Fruit fly (Drosophila melanogaster) whole organism, embryonic: ENCODE data around the gene Nup107.

Experiments
- B-H1 ChIP-seq: fragments of 200-800 bp; sonication (Bioruptor generic); IDR thresholded peaks from 3 replicates; pipeline ENCODE4 v1.3.6; 2022; ENCODE audit warnings: missing biosample characterization, missing genetic modification characterization
- CG10147 ChIP-seq: fragments of 200-800 bp; sonication (Bioruptor generic); optimal IDR thresholded peaks from 2 replicates; lab custom pipeline; 2019; ENCODE audit warnings: missing biosample characterization, mild to moderate bottlenecking, missing genetic modification characterization, moderate library complexity
- CG10654 ChIP-seq: fragments of 200-800 bp; sonication (Bioruptor generic); optimal IDR thresholded peaks from 2 replicates; lab custom pipeline; 2016; ENCODE audit warnings: missing biosample characterization, missing genetic modification characterization
- CG10959 ChIP-seq: fragments of 200-800 bp; sonication (Bioruptor generic); IDR thresholded peaks from 2 replicates; pipeline ENCODE4 v1.3.6; 2022; ENCODE audit warnings: missing biosample characterization, missing genetic modification characterization
- CG11085 ChIP-seq: fragments of 200-800 bp; sonication (Bioruptor generic); IDR thresholded peaks from 2 replicates; pipeline ENCODE4 v1.3.6; 2022; ENCODE audit warnings: missing biosample characterization, missing genetic modification characterization
- CG13775 ChIP-seq: fragments of 200-800 bp; sonication (Bioruptor generic); optimal IDR thresholded peaks from 3 replicates; lab custom pipeline; 2017; ENCODE audit warnings: missing biosample characterization, mild to moderate bottlenecking, missing genetic modification characterization
- CG2116 ChIP-seq: fragments of 200-800 bp; sonication (Bioruptor generic); optimal IDR thresholded peaks from 3 replicates; lab custom pipeline; 2018; ENCODE audit warnings: missing biosample characterization, mild to moderate bottlenecking, missing genetic modification characterization
- CG2120 ChIP-seq: fragments of 200-800 bp; sonication (Bioruptor generic); optimal IDR thresholded peaks from 3 replicates; lab custom pipeline; 2016; ENCODE audit warnings: missing biosample characterization, missing genetic modification characterization
- CG2712 ChIP-seq: fragments of 200-800 bp; optimal IDR thresholded peaks from 3 replicates; lab custom pipeline; 2019; ENCODE audit warnings: missing biosample characterization, mild to moderate bottlenecking, missing genetic modification characterization, moderate library complexity
- CG34422 ChIP-seq: fragments of 200-800 bp; sonication (Bioruptor generic); IDR thresholded peaks from 3 replicates; pipeline ENCODE4 v1.3.6; 2022; ENCODE audit warnings: missing biosample characterization, missing genetic modification characterization
- CG3995 ChIP-seq: fragments of 200-800 bp; sonication (Bioruptor generic); optimal IDR thresholded peaks from 3 replicates; lab custom pipeline; 2016; ENCODE audit warnings: missing biosample characterization, missing genetic modification characterization
- CG4617 ChIP-seq: fragments of 200-800 bp; sonication (Bioruptor generic); optimal IDR thresholded peaks from 3 replicates; lab custom pipeline; 2016; ENCODE audit warnings: missing biosample characterization, missing genetic modification characterization, borderline replicate concordance
- CG4707 ChIP-seq: fragments of 200-800 bp; sonication (Bioruptor generic); optimal IDR thresholded peaks from 2 replicates; lab custom pipeline; 2018; ENCODE audit warnings: missing biosample characterization, mild to moderate bottlenecking, missing genetic modification characterization, moderate library complexity
- CG4854 ChIP-seq: fragments of 200-800 bp; sonication (Bioruptor generic); optimal IDR thresholded peaks from 2 replicates; lab custom pipeline; 2016; ENCODE audit warnings: missing biosample characterization, missing genetic modification characterization, inconsistent platforms
- CG6272 ChIP-seq: fragments of 200-800 bp; sonication (Bioruptor generic); IDR thresholded peaks from 2 replicates; pipeline ENCODE4 v1.3.6; 2022; ENCODE audit warnings: missing biosample characterization, missing genetic modification characterization
- CG7786 ChIP-seq: fragments of 200-800 bp; sonication (Bioruptor generic); optimal IDR thresholded peaks from 2 replicates; lab custom pipeline; 2016; ENCODE audit warnings: missing biosample characterization, missing genetic modification characterization
- CG7963 ChIP-seq: fragments of 200-800 bp; sonication (Bioruptor generic); IDR thresholded peaks from 3 replicates; pipeline ENCODE4 v1.3.6; 2022; ENCODE audit warnings: missing biosample characterization, missing genetic modification characterization; ENCODE audit not compliant: partially characterized antibody
- CG8290 ChIP-seq, 3 experiments: fragments of 200-800 bp; sonication (Bioruptor generic); optimal IDR thresholded peaks; 2 replicates each; lab custom pipeline; 2016 to 2019; ENCODE audit warnings: missing biosample characterization in 3 of 3, missing genetic modification characterization in 3 of 3, mild to moderate bottlenecking in 2 of 3, moderate library complexity in 1 of 3
- CG8388 ChIP-seq: fragments of 200-800 bp; sonication (Bioruptor generic); optimal IDR thresholded peaks from 2 replicates; lab custom pipeline; 2019; ENCODE audit warnings: missing biosample characterization, mild to moderate bottlenecking, missing genetic modification characterization, moderate library complexity
- CG9932 ChIP-seq: fragments of 200-800 bp; sonication (Bioruptor generic); IDR thresholded peaks from 2 replicates; pipeline ENCODE4 v1.3.6; 2022; ENCODE audit warnings: missing biosample characterization, missing genetic modification characterization
- Camta ChIP-seq: fragments of 200-800 bp; sonication (Bioruptor generic); optimal IDR thresholded peaks from 2 replicates; lab custom pipeline; 2016; ENCODE audit warnings: missing biosample characterization, missing genetic modification characterization
- CoRest ChIP-seq: fragments of 200-800 bp; sonication (Bioruptor generic); optimal IDR thresholded peaks from 3 replicates; lab custom pipeline; 2018; ENCODE audit warnings: missing biosample characterization, mild to moderate bottlenecking, missing genetic modification characterization, moderate library complexity
- Dref ChIP-seq: fragments of 200-800 bp; sonication (Bioruptor generic); IDR thresholded peaks from 2 replicates; pipeline ENCODE4 v1.3.6; 2022; ENCODE audit warnings: missing biosample characterization, missing genetic modification characterization
- Elba2 ChIP-seq: fragments of 200-800 bp; sonication (Bioruptor generic); optimal IDR thresholded peaks from 3 replicates; lab custom pipeline; 2016; ENCODE audit warnings: missing biosample characterization, missing genetic modification characterization
- Fer2 ChIP-seq: fragments of 200-800 bp; sonication (Bioruptor generic); optimal IDR thresholded peaks from 2 replicates; lab custom pipeline; 2018; ENCODE audit warnings: missing biosample characterization, mild to moderate bottlenecking, missing genetic modification characterization, moderate library complexity
- HLH4C ChIP-seq: fragments of 200-800 bp; sonication (Bioruptor generic); IDR thresholded peaks from 3 replicates; pipeline ENCODE4 v1.3.6; 2022; ENCODE audit warnings: missing biosample characterization, missing genetic modification characterization; ENCODE audit not compliant: partially characterized antibody
- Med ChIP-seq: fragments of 200-800 bp; sonication (Bioruptor generic); peaks from one replicate; lab custom pipeline; 2016; ENCODE audit warnings: missing biosample characterization, missing genetic modification characterization, mild to moderate bottlenecking, inconsistent platforms, moderate library complexity
- Nf-YA ChIP-seq: fragments of 200-800 bp; sonication (Bioruptor generic); IDR thresholded peaks from 2 replicates; pipeline ENCODE4 v1.3.6; 2022; ENCODE audit warnings: missing biosample characterization, missing genetic modification characterization
- Nf-YC ChIP-seq: fragments of 200-800 bp; optimal IDR thresholded peaks from 3 replicates; lab custom pipeline; 2019; ENCODE audit warnings: missing biosample characterization, mild to moderate bottlenecking, missing genetic modification characterization, moderate library complexity
- Oaz ChIP-seq: fragments of 200-800 bp; sonication (Bioruptor generic); IDR thresholded peaks from 2 replicates; pipeline ENCODE4 v1.3.6; 2022; ENCODE audit warnings: missing biosample characterization, missing genetic modification characterization
- Opbp ChIP-seq: fragments of 200-800 bp; sonication (Bioruptor generic); IDR thresholded peaks from 3 replicates; pipeline ENCODE4 v1.3.6; 2022; ENCODE audit warnings: missing biosample characterization, missing genetic modification characterization; ENCODE audit not compliant: partially characterized antibody
- Sry-δ ChIP-seq: fragments of 200-800 bp; sonication (Bioruptor generic); optimal IDR thresholded peaks from 2 replicates; lab custom pipeline; 2016; ENCODE audit warnings: missing biosample characterization, missing genetic modification characterization
- Xbp1 ChIP-seq: fragments of 200-800 bp; sonication (Bioruptor generic); optimal IDR thresholded peaks from 3 replicates; lab custom pipeline; 2016; ENCODE audit warnings: missing biosample characterization, mild to moderate bottlenecking, missing genetic modification characterization
- bsh ChIP-seq, 2 experiments: fragments of 200-800 bp; sonication (Bioruptor generic); optimal IDR thresholded peaks; 2 replicates each; lab custom pipeline; 2017 to 2018; ENCODE audit warnings: mild to moderate bottlenecking in 2 of 2, missing biosample characterization in 2 of 2, missing genetic modification characterization in 2 of 2, moderate library complexity in 1 of 2
- chinmo ChIP-seq: fragments of 200-800 bp; sonication (Bioruptor generic); IDR thresholded peaks from 4 replicates; pipeline ENCODE4 v1.3.6; 2022; ENCODE audit warnings: missing biosample characterization, missing genetic modification characterization; ENCODE audit not compliant: partially characterized antibody
- ci ChIP-seq: fragments of 200-800 bp; sonication (Bioruptor generic); IDR thresholded peaks from 3 replicates; pipeline ENCODE4 v1.3.6; 2022; ENCODE audit warnings: missing biosample characterization, missing genetic modification characterization
- dan ChIP-seq: fragments of 200-800 bp; sonication (Bioruptor generic); IDR thresholded peaks from 2 replicates; pipeline ENCODE4 v1.3.6; 2022; ENCODE audit warnings: missing biosample characterization, missing genetic modification characterization
- gfzf ChIP-seq: fragments of 200-800 bp; sonication (Bioruptor generic); optimal IDR thresholded peaks from 2 replicates; lab custom pipeline; 2016; ENCODE audit warnings: missing biosample characterization, mild to moderate bottlenecking, missing genetic modification characterization, moderate library complexity
- grau ChIP-seq: fragments of 200-800 bp; optimal IDR thresholded peaks from 3 replicates; lab custom pipeline; 2019; ENCODE audit warnings: missing biosample characterization, mild to moderate bottlenecking, missing genetic modification characterization, moderate library complexity
- kah ChIP-seq: fragments of 200-800 bp; sonication (Bioruptor generic); optimal IDR thresholded peaks from 2 replicates; lab custom pipeline; 2018; ENCODE audit warnings: missing biosample characterization, mild to moderate bottlenecking, missing genetic modification characterization
- mam ChIP-seq: fragments of 200-800 bp; sonication (Bioruptor generic); optimal IDR thresholded peaks from 3 replicates; lab custom pipeline; 2016; ENCODE audit warnings: missing biosample characterization, missing genetic modification characterization
- nerfin-2 ChIP-seq: fragments of 200-800 bp; sonication (Bioruptor generic); IDR thresholded peaks from 2 replicates; pipeline ENCODE4 v1.3.6; 2022; ENCODE audit warnings: missing biosample characterization, missing genetic modification characterization; ENCODE audit not compliant: partially characterized antibody
- pzg ChIP-seq: fragments of 200-800 bp; sonication (Bioruptor generic); optimal IDR thresholded peaks from 3 replicates; lab custom pipeline; 2018; ENCODE audit warnings: missing biosample characterization, mild to moderate bottlenecking, missing genetic modification characterization, moderate library complexity
- row ChIP-seq: fragments of 200-800 bp; sonication (Bioruptor generic); IDR thresholded peaks from 3 replicates; pipeline ENCODE4 v1.3.6; 2022; ENCODE audit warnings: missing biosample characterization, missing genetic modification characterization
- sens ChIP-seq: fragments of 200-800 bp; sonication (Bioruptor generic); peaks from one replicate; lab custom pipeline; 2016; ENCODE audit warnings: missing biosample characterization, missing genetic modification characterization
- sima ChIP-seq: fragments of 200-800 bp; sonication (Bioruptor generic); optimal IDR thresholded peaks from 2 replicates; lab custom pipeline; 2016; ENCODE audit warnings: missing biosample characterization, missing genetic modification characterization
- slp2 ChIP-seq: fragments of 200-800 bp; sonication (Bioruptor generic); optimal IDR thresholded peaks from 2 replicates; lab custom pipeline; 2016; ENCODE audit warnings: missing biosample characterization, missing genetic modification characterization
- trem ChIP-seq: fragments of 200-800 bp; optimal IDR thresholded peaks from 3 replicates; lab custom pipeline; 2019; ENCODE audit warnings: missing biosample characterization, mild to moderate bottlenecking, missing genetic modification characterization, moderate library complexity
- wek ChIP-seq: fragments of 200-800 bp; sonication (Bioruptor generic); optimal IDR thresholded peaks from 3 replicates; lab custom pipeline; 2018; ENCODE audit warnings: missing biosample characterization, mild to moderate bottlenecking, missing genetic modification characterization, moderate library complexity

Gene Nup107

dm6 chr2L:10767597-10768188 is 31.8 kb upstream of the Nup107 start, which contains the start of gene Ubc2 (continued):
- TF ChIP-seq CG11085 (GFP tag; lab: Robert Waterston, UW) (no peak), sens (GFP tag; lab: Kevin White, UChicago) (peak; percentile 81), CG4707 (no peak), CG8290 (GFP tag; optimal IDR thresholded peaks at IDR 0.05; lab: Kevin White, UChicago) (peak; percentile 17), CG8290 (tag; optimal IDR thresholded peaks at IDR 0.05; lab: Kevin White, UChicago) (no peak), CG9932 (peak; percentile 68), pzg (GFP tag; lab: Kevin White, UChicago) (peak; percentile 86), trem (tag; lab: Kevin White, UChicago) (peak; percentile 47), CG3995 (no peak), Nf-YC (tag; lab: Kevin White, UChicago) (peak; percentile 3), Opbp (GFP tag; lab: Robert Waterston, UW) (peak; percentile 90), mam (peak; percentile 43), CG10147 (no peak), kah (GFP tag; lab: Kevin White, UChicago) (no peak), CG7786 (GFP tag; lab: Kevin White, UChicago) (peak; percentile 10), CG10654 (GFP tag; lab: Kevin White, UChicago) (no peak), slp2 (GFP tag; lab: Kevin White, UChicago) (no peak), CoRest (tag; lab: Kevin White, UChicago) (peak; percentile 35), grau (tag; lab: Kevin White, UChicago) (no peak), Nf-YA (no peak), Med (GFP tag; lab: Kevin White, UChicago) (peak; percentile 93), Oaz (no peak), CG6272 (GFP tag; lab: Robert Waterston, UW) (peak; percentile 31; the same call in 1 of the 2 replicates), CG4617 (GFP tag; lab: Kevin White, UChicago) (peak; percentile 79), CG8388 (no peak), CG7963 (GFP tag; lab: Robert Waterston, UW) (peak; percentile 60; the same call in 2 of the 3 replicates), B-H1 (GFP tag; lab: Robert Waterston, UW) (no peak), sima (no peak), wek (GFP tag; lab: Kevin White, UChicago) (no peak), Camta (GFP tag; lab: Kevin White, UChicago) (peak; percentile 12), CG4854 (GFP tag; lab: Kevin White, UChicago) (peak; percentile 8), Xbp1 (peak; percentile 46), nerfin-2 (peak; percentile 77), HLH4C (GFP tag; lab: Robert Waterston, UW) (peak; percentile 83), dan (no peak), CG34422 (peak; percentile 46; the same call in 1 of the 3 replicates), CG13775 (GFP tag; lab: Kevin White, UChicago) (peak; percentile 6), ci (GFP tag; lab: Robert Waterston, UW) (0 out of 3 replicates have a peak, but pooled peaks have one; percentile 31), chinmo (0 out of 4 replicates have a peak, but pooled peaks have one; percentile 7), CG2116 (GFP tag; lab: Kevin White, UChicago) (peak; percentile 90), Sry-δ (GFP tag; lab: Kevin White, UChicago) (peak; percentile 98), gfzf (peak; percentile 46), CG2120 (GFP tag; lab: Kevin White, UChicago) (peak; percentile 66), row (peak; percentile 57), CG10959 (GFP tag; lab: Robert Waterston, UW) (no peak), Fer2 (tag; lab: Kevin White, UChicago) (no peak), CG2712 (peak; percentile 37), bsh (GFP tag; optimal IDR thresholded peaks at IDR 0.05; lab: Kevin White, UChicago) (no peak), Elba2 (GFP tag; lab: Kevin White, UChicago) (no peak), Dref (GFP tag; lab: Robert Waterston, UW) (peak; percentile 94)
